Fruit fly (Drosophila melanogaster) whole organism, prepupa: Measurements from ENCODE around the gene hth.

Experiments
- CG3032 ChIP-seq: fragments of 200-800 bp; optimal IDR thresholded peaks from 2 replicates; lab custom pipeline; 2019; ENCODE audit warnings: missing biosample characterization, mild to moderate bottlenecking, missing genetic modification characterization, moderate library complexity
- CG34406 ChIP-seq: fragments of 200-800 bp; sonication (Bioruptor generic); optimal IDR thresholded peaks from 3 replicates; lab custom pipeline; 2016; ENCODE audit warnings: missing biosample characterization, missing genetic modification characterization
- Met ChIP-seq: fragments of 200-800 bp; sonication (Bioruptor generic); optimal IDR thresholded peaks from 3 replicates; lab custom pipeline; 2016; ENCODE audit warnings: missing biosample characterization, missing genetic modification characterization
- OdsH ChIP-seq: fragments of 200-800 bp; sonication (Bioruptor generic); optimal IDR thresholded peaks from 3 replicates; lab custom pipeline; 2016; ENCODE audit warnings: missing biosample characterization, missing genetic modification characterization
- Smox ChIP-seq: fragments of 200-800 bp; sonication (Bioruptor generic); optimal IDR thresholded peaks from 3 replicates; lab custom pipeline; 2016; ENCODE audit warnings: missing biosample characterization, missing genetic modification characterization
- Sox14 ChIP-seq: fragments of 200-800 bp; sonication (Bioruptor generic); optimal IDR thresholded peaks from 3 replicates; lab custom pipeline; 2016; ENCODE audit warnings: missing biosample characterization, missing genetic modification characterization

- TF ChIP-seq CG34406 (GFP tag; lab: Kevin White, UChicago) (no peak), CG3032 (tag; lab: Kevin White, UChicago) (peak; percentile 34), OdsH (no peak), Met (GFP tag; lab: Kevin White, UChicago) (no peak), Sox14 (GFP tag; lab: Kevin White, UChicago) (no peak), Smox (GFP tag; lab: Kevin White, UChicago) (no peak)
Measured at dm6 chr3R:10471753-10472152, 167.6 kb downstream of the hth start.
